Fruit fly (Drosophila melanogaster) whole organism, embryonic: Measurements from ENCODE around the gene CG13482.

Experiments
- B-H2 ChIP-seq: fragments of 200-800 bp; sonication (Bioruptor generic); optimal IDR thresholded peaks from 2 replicates; lab custom pipeline; 2018; ENCODE audit warnings: missing biosample characterization, mild to moderate bottlenecking, missing genetic modification characterization
- C15 ChIP-seq: fragments of 200-800 bp; sonication (Bioruptor generic); IDR thresholded peaks from 3 replicates; pipeline ENCODE4 v1.3.6; 2022; ENCODE audit warnings: missing biosample characterization, missing genetic modification characterization
- CG10274 ChIP-seq: fragments of 200-800 bp; sonication (Bioruptor generic); optimal IDR thresholded peaks from 3 replicates; lab custom pipeline; 2017; ENCODE audit warnings: missing biosample characterization, mild to moderate bottlenecking, missing genetic modification characterization
- CG10654 ChIP-seq: fragments of 200-800 bp; sonication (Bioruptor generic); optimal IDR thresholded peaks from 2 replicates; lab custom pipeline; 2016; ENCODE audit warnings: missing biosample characterization, missing genetic modification characterization
- CG10979 ChIP-seq: fragments of 200-800 bp; sonication (Bioruptor generic); optimal IDR thresholded peaks from 2 replicates; lab custom pipeline; 2018; ENCODE audit warnings: missing biosample characterization, mild to moderate bottlenecking, missing genetic modification characterization, moderate library complexity
- CG11085 ChIP-seq: fragments of 200-800 bp; sonication (Bioruptor generic); IDR thresholded peaks from 2 replicates; pipeline ENCODE4 v1.3.6; 2022; ENCODE audit warnings: missing biosample characterization, missing genetic modification characterization
- CG11247 ChIP-seq: fragments of 200-800 bp; sonication (Bioruptor generic); IDR thresholded peaks from 2 replicates; pipeline ENCODE4 v1.3.6; 2022; ENCODE audit warnings: missing biosample characterization, missing genetic modification characterization
- CG11504 ChIP-seq: fragments of 200-800 bp; sonication (Bioruptor generic); optimal IDR thresholded peaks from 3 replicates; lab custom pipeline; 2019; ENCODE audit warnings: missing biosample characterization, mild to moderate bottlenecking, missing genetic modification characterization, moderate library complexity
- CG11696 ChIP-seq: fragments of 200-800 bp; sonication (Bioruptor generic); IDR thresholded peaks from 2 replicates; pipeline ENCODE4 v1.3.6; 2022; ENCODE audit warnings: missing biosample characterization, missing genetic modification characterization
- CG14667 ChIP-seq: fragments of 200-800 bp; sonication (Bioruptor generic); IDR thresholded peaks from 2 replicates; pipeline ENCODE4 v1.3.6; 2022; ENCODE audit warnings: missing biosample characterization, missing genetic modification characterization
- CG14965 ChIP-seq: fragments of 200-800 bp; sonication (Bioruptor generic); optimal IDR thresholded peaks from 2 replicates; lab custom pipeline; 2016; ENCODE audit warnings: missing biosample characterization, missing genetic modification characterization, borderline replicate concordance
- CG16815 ChIP-seq: fragments of 200-800 bp; sonication (Bioruptor generic); optimal IDR thresholded peaks from 3 replicates; lab custom pipeline; 2017; ENCODE audit warnings: missing biosample characterization, mild to moderate bottlenecking, missing genetic modification characterization
- CG17829 ChIP-seq: fragments of 200-800 bp; optimal IDR thresholded peaks from 2 replicates; lab custom pipeline; 2019; ENCODE audit warnings: missing biosample characterization, mild to moderate bottlenecking, missing genetic modification characterization, moderate library complexity
- CG2712 ChIP-seq: fragments of 200-800 bp; optimal IDR thresholded peaks from 3 replicates; lab custom pipeline; 2019; ENCODE audit warnings: missing biosample characterization, mild to moderate bottlenecking, missing genetic modification characterization, moderate library complexity
- CG2889 ChIP-seq: fragments of 200-800 bp; sonication (Bioruptor generic); IDR thresholded peaks from 3 replicates; pipeline ENCODE4 v1.3.6; 2022; ENCODE audit warnings: missing biosample characterization, missing genetic modification characterization
- CG32772 ChIP-seq: fragments of 200-800 bp; sonication (Bioruptor generic); IDR thresholded peaks from 2 replicates; pipeline ENCODE4 v1.3.6; 2022; ENCODE audit warnings: missing biosample characterization, missing genetic modification characterization
- CG3407 ChIP-seq: fragments of 200-800 bp; sonication (Bioruptor generic); optimal IDR thresholded peaks from 2 replicates; lab custom pipeline; 2018; ENCODE audit warnings: missing biosample characterization, mild to moderate bottlenecking, missing genetic modification characterization
- CG4404 ChIP-seq: fragments of 200-800 bp; sonication (Bioruptor generic); IDR thresholded peaks from 2 replicates; pipeline ENCODE4 v1.3.6; 2022; ENCODE audit warnings: missing biosample characterization, missing genetic modification characterization
- CG5180 ChIP-seq: fragments of 200-800 bp; sonication (Bioruptor generic); optimal IDR thresholded peaks from 3 replicates; lab custom pipeline; 2017; ENCODE audit warnings: missing biosample characterization, missing genetic modification characterization, mild to moderate bottlenecking, moderate library complexity, missing genetic modification reagents
- CG7357 ChIP-seq: fragments of 200-800 bp; sonication (Bioruptor generic); IDR thresholded peaks from 3 replicates; pipeline ENCODE4 v1.3.6; 2022; ENCODE audit warnings: missing biosample characterization, missing genetic modification characterization
- Chrac-16 ChIP-seq: fragments of 200-800 bp; sonication (Bioruptor generic); optimal IDR thresholded peaks from 3 replicates; lab custom pipeline; 2016; ENCODE audit warnings: missing biosample characterization, missing genetic modification characterization
- D19A ChIP-seq: fragments of 200-800 bp; optimal IDR thresholded peaks from 3 replicates; lab custom pipeline; 2019; ENCODE audit warnings: missing biosample characterization, mild to moderate bottlenecking, missing genetic modification characterization, moderate library complexity
- Drgx ChIP-seq: fragments of 200-800 bp; sonication (Bioruptor generic); IDR thresholded peaks from 2 replicates; pipeline ENCODE4 v1.3.6; 2022; ENCODE audit warnings: missing biosample characterization, missing genetic modification characterization
- E2f1 ChIP-seq: fragments of 200-800 bp; sonication (Bioruptor generic); IDR thresholded peaks from 2 replicates; pipeline ENCODE4 v1.3.6; 2022; ENCODE audit warnings: missing biosample characterization, missing genetic modification characterization
- Fer1 ChIP-seq: fragments of 200-800 bp; sonication (Bioruptor generic); optimal IDR thresholded peaks from 2 replicates; lab custom pipeline; 2017; ENCODE audit warnings: missing biosample characterization, mild to moderate bottlenecking, missing genetic modification characterization
- Fer2 ChIP-seq: fragments of 200-800 bp; sonication (Bioruptor generic); optimal IDR thresholded peaks from 2 replicates; lab custom pipeline; 2018; ENCODE audit warnings: missing biosample characterization, mild to moderate bottlenecking, missing genetic modification characterization, moderate library complexity
- H15 ChIP-seq: fragments of 200-800 bp; sonication (Bioruptor generic); IDR thresholded peaks from 3 replicates; pipeline ENCODE4 v1.3.6; 2022; ENCODE audit warnings: missing biosample characterization, missing genetic modification characterization
- HLH3B ChIP-seq: fragments of 200-800 bp; sonication (Bioruptor generic); IDR thresholded peaks from 2 replicates; pipeline ENCODE4 v1.3.6; 2022; ENCODE audit warnings: missing biosample characterization, missing genetic modification characterization
- Hmr ChIP-seq: fragments of 200-800 bp; sonication (Bioruptor generic); optimal IDR thresholded peaks from 3 replicates; lab custom pipeline; 2017; ENCODE audit warnings: mild to moderate bottlenecking, missing biosample characterization, missing genetic modification reagents, missing genetic modification characterization
- Hr39 ChIP-seq: fragments of >200 bp; optimal IDR thresholded peaks from 2 replicates; lab custom pipeline; 2017
- Max ChIP-seq: fragments of 200-800 bp; sonication (Bioruptor generic); optimal IDR thresholded peaks from 2 replicates; lab custom pipeline; 2016; ENCODE audit warnings: missing biosample characterization, mild to moderate bottlenecking, missing genetic modification characterization
- Ptx1 ChIP-seq: fragments of 200-800 bp; sonication (Bioruptor generic); IDR thresholded peaks from 2 replicates; pipeline ENCODE4 v1.3.6; 2022; ENCODE audit warnings: missing biosample characterization, missing genetic modification characterization
- Ravus ChIP-seq: fragments of 200-800 bp; sonication (Bioruptor generic); IDR thresholded peaks from 2 replicates; pipeline ENCODE4 v1.3.6; 2022; ENCODE audit warnings: missing biosample characterization, missing genetic modification characterization
- amos ChIP-seq: fragments of 200-800 bp; sonication (Bioruptor generic); IDR thresholded peaks from 2 replicates; pipeline ENCODE4 v1.3.6; 2022; ENCODE audit warnings: missing biosample characterization, missing genetic modification characterization; ENCODE audit not compliant: partially characterized antibody
- ato ChIP-seq: fragments of 200-800 bp; sonication (Bioruptor generic); IDR thresholded peaks from 2 replicates; pipeline ENCODE4 v1.3.6; 2022; ENCODE audit warnings: missing biosample characterization, missing genetic modification characterization; ENCODE audit not compliant: partially characterized antibody
- chm ChIP-seq: fragments of 200-800 bp; sonication (Bioruptor generic); IDR thresholded peaks from 2 replicates; pipeline ENCODE4 v1.3.6; 2022; ENCODE audit warnings: missing biosample characterization, missing genetic modification characterization
- dpn ChIP-seq, 2 experiments: fragments of 200-800 bp; sonication (Bioruptor generic); optimal IDR thresholded peaks; 3 replicates each; lab custom pipeline; 2016; ENCODE audit warnings: missing biosample characterization in 2 of 2, missing genetic modification characterization in 2 of 2
- gro ChIP-seq: fragments of 200-800 bp; sonication (Bioruptor generic); optimal IDR thresholded peaks from 2 replicates; lab custom pipeline; 2016; ENCODE audit warnings: missing biosample characterization, missing genetic modification characterization
- klu ChIP-seq: fragments of 200-800 bp; sonication (Bioruptor generic); IDR thresholded peaks from 2 replicates; pipeline ENCODE4 v1.3.6; 2022; ENCODE audit warnings: missing biosample characterization, missing genetic modification characterization
- mam ChIP-seq: fragments of 200-800 bp; sonication (Bioruptor generic); optimal IDR thresholded peaks from 3 replicates; lab custom pipeline; 2016; ENCODE audit warnings: missing biosample characterization, missing genetic modification characterization
- nerfin-1 ChIP-seq: fragments of 200-800 bp; sonication (Bioruptor generic); optimal IDR thresholded peaks from 3 replicates; lab custom pipeline; 2019; ENCODE audit warnings: missing biosample characterization, mild to moderate bottlenecking, missing genetic modification characterization, moderate library complexity
- nerfin-2 ChIP-seq: fragments of 200-800 bp; sonication (Bioruptor generic); IDR thresholded peaks from 2 replicates; pipeline ENCODE4 v1.3.6; 2022; ENCODE audit warnings: missing biosample characterization, missing genetic modification characterization; ENCODE audit not compliant: partially characterized antibody
- nom ChIP-seq: fragments of 200-800 bp; sonication (Bioruptor generic); optimal IDR thresholded peaks from 2 replicates; lab custom pipeline; 2017; ENCODE audit warnings: missing biosample characterization, missing genetic modification characterization, mild to moderate bottlenecking, moderate library complexity, missing genetic modification reagents
- prd ChIP-seq, 3 experiments: fragments of >200 bp in 2 of 3; fragments of 200-800 bp in 1 of 3; sonication (Bioruptor generic) in 1 of 3; optimal IDR thresholded peaks in 2 of 3; IDR thresholded peaks in 1 of 3; 2 replicates in 2 of 3; 3 replicates in 1 of 3; pipeline versions ENCODE4 v1.3.6 to Lab custom; 2017 to 2022; ENCODE audit warnings: missing biosample characterization in 1 of 3, missing genetic modification characterization in 1 of 3
- pros ChIP-seq: fragments of 200-800 bp; sonication (Bioruptor generic); optimal IDR thresholded peaks from 3 replicates; lab custom pipeline; 2019; ENCODE audit warnings: missing biosample characterization, mild to moderate bottlenecking, missing genetic modification characterization, moderate library complexity
- ro ChIP-seq: fragments of 200-800 bp; sonication (Bioruptor generic); IDR thresholded peaks from 2 replicates; pipeline ENCODE4 v1.3.6; 2022; ENCODE audit warnings: missing biosample characterization, missing genetic modification characterization
- scrt ChIP-seq: fragments of 200-800 bp; sonication (Bioruptor generic); optimal IDR thresholded peaks from 2 replicates; lab custom pipeline; 2018; ENCODE audit warnings: missing biosample characterization, mild to moderate bottlenecking, missing genetic modification characterization, moderate library complexity
- sim ChIP-seq: fragments of 200-800 bp; sonication (Bioruptor generic); IDR thresholded peaks from 2 replicates; pipeline ENCODE4 v1.3.6; 2022; ENCODE audit warnings: missing biosample characterization, missing genetic modification characterization
- sqz ChIP-seq: fragments of 200-800 bp; sonication (Bioruptor generic); optimal IDR thresholded peaks from 3 replicates; lab custom pipeline; 2018; ENCODE audit warnings: missing biosample characterization, mild to moderate bottlenecking, missing genetic modification characterization
- zfh1 ChIP-seq: fragments of 200-800 bp; sonication (Bioruptor generic); IDR thresholded peaks from 3 replicates; pipeline ENCODE4 v1.3.6; 2022; ENCODE audit warnings: missing biosample characterization, missing genetic modification characterization

The CG13482 gene

DNA sequence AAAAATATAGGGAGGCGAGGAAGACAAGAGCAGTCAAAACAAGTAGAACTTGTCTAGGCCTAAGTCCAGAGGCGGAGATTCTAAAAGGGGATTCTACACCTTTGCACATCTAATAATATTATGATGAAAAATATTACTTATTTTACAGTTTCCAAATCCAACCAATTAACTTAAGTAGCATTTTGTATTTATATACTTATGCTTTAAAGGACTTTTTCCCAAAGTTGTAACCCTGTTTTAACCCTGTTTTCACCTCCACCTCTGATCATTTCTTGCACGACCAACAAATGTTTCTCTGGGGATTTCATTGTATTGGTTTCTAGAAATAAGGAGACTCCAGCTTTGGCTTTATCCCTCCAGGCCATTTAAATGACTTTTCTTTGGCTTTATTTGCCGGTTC, 6.7 kb downstream of the CG13482 start:
- TF ChIP-seq CG5180 (no peak), CG2889 (GFP tag; lab: Robert Waterston, UW) (no peak), mam (GFP tag; lab: Kevin White, UChicago) (peak; percentile 2), CG2712 (tag; lab: Kevin White, UChicago) (peak; percentile 82), ato (GFP tag; lab: Robert Waterston, UW) (no peak), D19A (tag; lab: Kevin White, UChicago) (peak; percentile 45), chm (no peak), nerfin-1 (peak; percentile 45), CG10979 (tag; lab: Kevin White, UChicago) (peak; percentile 77), Fer1 (GFP tag; lab: Kevin White, UChicago) (peak; percentile 44), Max (GFP tag; lab: Kevin White, UChicago) (peak; percentile 5), nom (GFP tag; lab: Kevin White, UChicago) (peak; percentile 22), ro (GFP tag; lab: Robert Waterston, UW) (0 out of 2 replicates have a peak, but pooled peaks have one; percentile 32), nerfin-2 (GFP tag; lab: Robert Waterston, UW) (no peak), CG10654 (GFP tag; lab: Kevin White, UChicago) (peak; percentile 30), Ravus (GFP tag; lab: Robert Waterston, UW) (peak; percentile 17; the same call in 1 of the 2 replicates), amos (GFP tag; lab: Robert Waterston, UW) (no peak), B-H2 (GFP tag; lab: Kevin White, UChicago) (no peak), sim (GFP tag; lab: Robert Waterston, UW) (peak; percentile 63; the same call in 1 of the 2 replicates), CG11247 (GFP tag; lab: Robert Waterston, UW) (peak; percentile 68), CG14965 (no peak), zfh1 (peak; percentile 69), CG14667 (peak; percentile 59; the same call in 1 of the 2 replicates), CG4404 (GFP tag; lab: Robert Waterston, UW) (peak; percentile 74), HLH3B (GFP tag; lab: Robert Waterston, UW) (0 out of 2 replicates have a peak, but pooled peaks have one; percentile 6), Fer2 (tag; lab: Kevin White, UChicago) (peak; percentile 2), scrt (GFP tag; lab: Kevin White, UChicago) (peak; percentile 60), H15 (GFP tag; lab: Robert Waterston, UW) (peak; percentile 61; the same call in 2 of the 3 replicates), Hmr (GFP tag; lab: Kevin White, UChicago) (peak; percentile 18), E2f1 (peak; percentile 68), CG16815 (GFP tag; lab: Kevin White, UChicago) (peak; percentile 23), Drgx (peak; percentile 87; the same call in 1 of the 2 replicates), CG11504 (tag; lab: Kevin White, UChicago) (peak; percentile 51), klu (GFP tag; lab: Robert Waterston, UW) (peak; percentile 58), CG3407 (no peak), CG11696 (GFP tag; lab: Robert Waterston, UW) (peak; percentile 46; the same call in 1 of the 2 replicates), sqz (GFP tag; lab: Kevin White, UChicago) (peak; percentile 11), CG17829 (tag; lab: Kevin White, UChicago) (peak; percentile 75), C15 (GFP tag; lab: Robert Waterston, UW) (peak; percentile 56; the same call in 1 of the 3 replicates), CG10274 (GFP tag; lab: Kevin White, UChicago) (no peak), CG7357 (GFP tag; lab: Robert Waterston, UW) (peak; percentile 36; the same call in 1 of the 3 replicates), Chrac-16 (GFP tag; lab: Kevin White, UChicago) (peak; percentile 3), CG32772 (GFP tag; lab: Robert Waterston, UW) (peak; percentile 74), prd (optimal IDR thresholded peaks at IDR 0.05; lab: Kevin White, UChicago) (no peak), prd (GFP tag; IDR thresholded peaks at IDR 0.05; lab: Robert Waterston, UW) (peak; percentile 84), gro (no peak), pros (no peak), CG11085 (GFP tag; lab: Robert Waterston, UW) (peak; percentile 67; the same call in 1 of the 2 replicates), dpn (GFP tag; optimal IDR thresholded peaks at IDR 0.05; lab: Kevin White, UChicago) (no peak), Hr39 (lab: Kevin White, UChicago) (no peak), Ptx1 (GFP tag; lab: Robert Waterston, UW) (peak; percentile 50)
